Worm (Caenorhabditis elegans) whole organism, L4/young adult: ENCODE measurements around the gene wdr-37.

Experiments used
- W03F9.2 ChIP-seq: fragments of 150-350 bp; optimal IDR thresholded peaks from 2 replicates; lab custom pipeline; 2014; ENCODE audit warnings: missing biosample characterization, missing genetic modification characterization
- dao-5 ChIP-seq: sonication (generic microtip); optimal IDR thresholded peaks from 2 replicates; lab custom pipeline; 2016; ENCODE audit warnings: missing genotype, missing genetic modification characterization, moderate library complexity, missing compliant biosample characterization
- him-1 ChIP-seq: sonication (generic microtip); optimal IDR thresholded peaks from 2 replicates; lab custom pipeline; 2016; ENCODE audit warnings: missing genotype, missing genetic modification reagents, missing genetic modification characterization, missing compliant biosample characterization

wdr-37 gene

DNA sequence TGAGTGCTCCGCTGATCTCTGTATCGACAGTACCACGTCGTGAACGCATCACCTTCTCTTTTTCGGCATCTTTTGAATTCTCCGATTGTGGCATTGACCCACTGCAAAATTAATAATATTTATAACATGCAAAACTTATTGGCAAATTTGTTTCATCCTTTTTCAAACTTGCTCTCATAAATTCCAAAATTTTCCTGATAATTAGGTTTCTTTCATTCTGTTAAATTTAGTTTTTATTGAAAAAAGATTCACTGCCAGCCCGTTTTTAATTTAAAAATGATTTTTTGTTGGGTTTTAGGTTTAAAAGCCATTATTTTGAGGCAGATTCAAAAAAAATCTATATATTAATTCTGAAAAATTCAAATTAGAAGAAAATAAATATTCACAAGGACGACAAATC, at the start of gene wdr-37:
wdr-37 (minus strand) TSS at position 101 of the 400 bp plus-strand sequence.
- TF ChIP-seq W03F9.2 (tag; lab: Kevin White, UChicago) = no peak
- no peak for TF ChIP-seq him-1
- no peak for TF ChIP-seq dao-5

DNA sequence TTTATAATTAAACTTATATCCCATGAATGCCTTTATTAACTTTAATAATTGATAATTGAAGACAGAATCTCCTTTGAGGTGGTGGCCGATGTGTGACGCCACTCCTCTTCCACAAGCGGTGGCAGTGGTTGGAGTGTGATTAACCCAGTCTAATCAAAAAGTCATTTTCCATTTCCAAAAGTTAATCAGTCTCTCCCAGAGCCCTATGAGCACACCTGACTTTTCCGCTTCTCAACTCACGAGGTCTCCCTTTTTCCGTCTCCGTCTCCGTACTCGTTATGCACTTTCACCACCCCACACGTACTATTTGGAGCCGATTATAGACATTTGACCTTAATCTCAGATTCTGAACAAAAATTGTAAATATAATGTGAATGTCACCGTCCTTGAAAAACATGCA, 42.8 kb upstream of the wdr-37 start:
- TF ChIP-seq W03F9.2 (tag; lab: Kevin White, UChicago) (no peak), dao-5 (no peak), him-1 (no peak)

DNA sequence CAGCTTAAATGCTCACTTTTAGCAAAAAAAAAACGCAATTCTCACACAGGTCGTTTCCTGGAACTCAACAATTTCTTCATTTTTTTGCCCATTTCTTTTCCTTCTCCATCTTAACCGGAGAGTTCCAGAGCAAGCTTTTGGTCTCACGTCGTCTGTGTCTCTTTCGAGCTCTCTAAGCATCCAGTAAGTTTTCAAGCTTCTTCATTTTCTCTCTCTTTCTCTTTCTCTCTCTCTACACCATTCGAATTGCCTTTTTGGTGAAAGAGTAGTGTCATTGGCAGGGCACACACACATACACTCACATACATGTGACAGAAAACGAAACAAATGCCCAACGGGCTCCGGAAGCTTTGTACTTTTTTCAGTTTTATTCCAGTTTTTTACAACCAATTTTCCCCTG, 40.0 kb upstream of the wdr-37 start:
- TF ChIP-seq dao-5 = no peak
- TF ChIP-seq him-1 = no peak
- no peak for TF ChIP-seq W03F9.2 (tag; lab: Kevin White, UChicago)

ce11 chrIII:5635179-5635578, 35.3 kb upstream of the wdr-37 start, which contains the start of gene ckk-1:
TSS of gene ckk-1 (plus strand) at chrIII:5635479.
- TF ChIP-seq him-1 = no peak

ce11 chrIII:5634509-5634908, 34.7 kb upstream of the wdr-37 start:
- no peak for TF ChIP-seq dao-5
- no peak for TF ChIP-seq W03F9.2 (tag; lab: Kevin White, UChicago)
- no peak for TF ChIP-seq him-1

DNA sequence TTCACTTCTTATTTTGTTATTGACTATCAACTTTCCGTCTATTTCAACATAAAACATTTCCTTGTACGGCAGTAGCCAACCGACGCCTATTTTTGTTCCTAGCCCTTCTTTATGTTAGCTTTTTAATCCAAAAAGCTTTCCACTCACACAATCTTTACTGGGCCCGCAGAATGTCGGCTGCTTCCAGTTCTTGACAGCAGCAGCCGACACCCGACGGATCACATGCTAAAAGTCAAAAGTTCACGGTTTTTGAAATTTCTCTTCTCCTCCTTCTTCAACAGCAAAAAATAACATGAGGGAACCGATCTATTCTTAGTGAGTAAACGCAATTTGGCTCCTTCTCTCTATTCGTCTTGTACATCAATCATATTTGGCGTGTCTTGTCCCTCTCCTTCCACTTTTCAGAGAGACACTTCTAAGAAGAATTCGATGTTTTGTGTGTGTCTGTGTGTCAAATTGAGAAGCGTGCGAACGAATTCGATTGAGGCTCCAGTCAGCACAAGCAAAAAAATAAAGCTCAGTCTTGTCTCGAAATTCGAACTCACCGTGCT, 32.6 kb upstream of the wdr-37 start:
- TF ChIP-seq dao-5 (no peak), W03F9.2 (tag; lab: Kevin White, UChicago) (no peak), him-1 (no peak)

DNA sequence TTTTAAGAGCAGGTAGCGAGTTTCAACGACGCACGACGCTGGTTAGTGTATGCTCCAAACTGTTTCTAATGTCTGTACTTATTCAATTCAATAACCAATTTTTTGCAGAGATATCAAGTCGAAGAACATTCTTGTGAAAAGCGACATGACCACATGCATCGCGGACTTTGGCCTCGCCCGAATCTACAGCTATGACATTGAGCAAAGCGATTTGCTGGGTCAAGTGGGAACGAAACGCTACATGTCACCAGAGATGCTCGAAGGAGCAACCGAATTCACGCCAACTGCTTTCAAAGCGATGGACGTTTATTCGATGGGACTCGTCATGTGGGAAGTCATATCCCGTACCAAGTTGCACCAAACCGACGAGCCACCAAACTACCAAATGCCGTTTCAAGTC, 30.5 kb upstream of the wdr-37 start:
- no peak for TF ChIP-seq him-1
- TF ChIP-seq dao-5 = no peak
- TF ChIP-seq W03F9.2 (tag; lab: Kevin White, UChicago) = no peak

DNA sequence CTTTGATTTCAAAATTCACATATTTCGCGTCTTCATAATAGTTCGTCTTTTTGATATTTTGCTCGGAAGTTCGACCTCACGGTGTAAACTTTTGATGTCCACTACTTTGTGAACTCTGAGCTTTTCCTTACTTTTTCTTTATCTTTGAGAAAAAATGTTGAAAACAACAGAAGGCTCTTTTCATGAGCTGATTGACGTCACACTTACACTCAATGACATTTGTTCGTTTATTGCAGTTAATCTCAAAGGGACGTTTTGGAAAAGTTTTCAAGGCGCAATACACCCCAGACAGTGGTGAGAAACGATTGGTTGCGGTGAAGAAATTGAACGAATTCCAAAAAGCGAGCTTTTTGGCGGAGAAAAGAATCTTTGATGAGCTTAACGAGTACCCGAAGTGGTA, 29.4 kb upstream of the wdr-37 start:
- TF ChIP-seq W03F9.2 (tag; lab: Kevin White, UChicago) (no peak), him-1 (no peak), dao-5 (no peak)

- no peak for TF ChIP-seq W03F9.2 (tag; lab: Kevin White, UChicago)
- no peak for TF ChIP-seq dao-5
- TF ChIP-seq him-1 = no peak
These were observed 25.0 kb upstream of the wdr-37 start, which contains the start of gene daf-4 for ce11 chrIII:5624835-5625234. TSS of gene daf-4 (plus strand) at chrIII:5625135.

DNA sequence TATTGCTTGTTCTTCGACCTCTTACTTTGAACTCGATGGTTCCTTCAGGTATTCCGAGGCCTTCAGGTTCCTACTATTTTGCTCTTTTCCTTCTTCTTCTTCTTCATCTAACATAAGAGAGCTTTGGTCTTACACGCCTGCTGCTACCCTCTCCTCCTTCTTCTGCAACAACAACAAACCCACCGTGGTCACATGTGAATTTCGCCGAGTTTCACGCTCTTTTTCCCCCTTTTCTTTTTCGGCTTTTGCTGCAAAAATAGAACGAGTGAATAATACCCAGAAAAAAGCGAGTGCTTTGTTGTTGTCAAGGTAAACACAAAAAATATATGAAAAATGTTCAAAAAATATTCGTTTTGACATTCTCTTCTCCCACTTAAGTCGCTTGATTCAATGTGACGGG, 23.6 kb upstream of the wdr-37 start:
- TF ChIP-seq dao-5 (no peak), W03F9.2 (tag; lab: Kevin White, UChicago) (no peak), him-1 (no peak)

DNA sequence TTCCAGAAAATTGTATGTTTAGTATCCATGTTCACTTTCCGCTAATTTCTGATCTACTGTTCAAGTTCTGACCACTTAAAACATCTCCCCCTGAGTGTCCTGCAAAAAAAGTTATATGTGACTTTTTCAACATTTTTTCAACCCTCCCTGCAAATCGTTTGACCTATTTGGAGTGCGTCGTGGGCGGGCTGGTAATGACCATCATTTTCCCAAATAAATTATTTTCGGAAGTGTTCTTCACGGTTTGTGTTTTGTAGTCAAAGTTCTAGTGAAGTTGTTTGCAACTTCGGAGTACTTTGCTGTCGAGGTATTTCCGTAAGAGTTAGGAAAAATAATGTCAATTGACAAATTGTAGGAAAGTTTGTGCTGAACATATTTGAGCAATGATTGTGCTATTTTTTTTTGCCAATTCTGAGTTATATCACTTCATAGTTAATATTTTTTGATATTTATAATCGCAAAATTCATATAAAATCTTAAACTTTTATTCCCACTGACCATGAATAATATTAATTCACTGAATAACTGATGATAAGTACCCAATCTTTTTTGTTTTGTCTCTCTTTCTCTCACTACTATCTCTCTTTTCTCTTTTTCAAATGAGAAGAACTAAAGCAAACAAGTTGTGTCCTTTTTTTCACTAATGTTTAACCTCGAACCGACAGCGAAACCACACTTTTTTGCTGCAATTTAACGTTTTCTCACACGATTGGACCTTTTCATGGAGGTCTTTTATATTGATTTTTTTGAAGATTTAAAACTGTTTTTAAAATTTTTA, 22.6 kb upstream of the wdr-37 start:
- no peak for TF ChIP-seq W03F9.2 (tag; lab: Kevin White, UChicago)
- TF ChIP-seq dao-5 = no peak
- no peak for TF ChIP-seq him-1

DNA sequence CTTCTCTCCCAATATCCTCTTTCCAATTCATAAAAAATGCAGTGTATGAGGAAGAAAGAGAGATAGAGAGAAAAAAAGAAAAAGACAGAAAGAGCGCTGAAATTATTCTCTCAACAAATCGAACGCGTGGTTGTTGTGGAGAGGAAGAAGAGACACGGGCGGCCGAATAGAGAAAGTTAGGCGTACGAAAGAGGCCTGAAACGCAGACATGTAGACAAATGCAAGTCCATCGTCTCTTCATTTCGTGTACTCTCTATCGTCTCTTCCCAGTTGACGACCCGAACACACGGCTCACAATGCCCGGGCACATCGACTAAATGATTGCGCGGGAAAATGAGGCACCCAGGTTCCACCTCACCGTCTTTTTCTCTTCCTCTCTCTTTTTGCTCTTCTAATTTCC, 21.4 kb upstream of the wdr-37 start:
- TF ChIP-seq him-1 (peak; percentile 57), dao-5 (no peak), W03F9.2 (tag; lab: Kevin White, UChicago) (peak; percentile 35)

- TF ChIP-seq W03F9.2 (tag; lab: Kevin White, UChicago) (no peak), him-1 (no peak), dao-5 (no peak)
These were observed 20.3 kb upstream of the wdr-37 start for ce11 chrIII:5620186-5620585.

DNA sequence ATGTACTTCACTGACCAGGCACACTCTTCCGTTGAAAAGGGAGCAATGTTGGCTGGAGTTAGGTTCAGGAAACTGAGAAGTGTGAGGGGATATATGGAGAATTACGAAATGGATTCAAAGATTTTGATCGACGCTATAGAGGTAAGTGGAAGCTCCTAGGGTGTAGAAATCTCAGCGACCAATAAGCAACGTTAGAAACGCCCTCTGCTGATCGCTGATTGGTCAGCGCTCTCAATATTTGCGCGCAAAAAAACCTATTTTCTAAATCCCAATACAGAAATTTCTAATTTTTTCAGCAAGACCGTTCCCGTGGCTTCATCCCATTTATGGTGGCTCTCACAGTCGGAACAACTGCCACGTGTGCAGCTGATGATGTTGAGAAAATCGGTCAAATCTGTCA, 15.8 kb upstream of the wdr-37 start:
- TF ChIP-seq him-1 (no peak), W03F9.2 (tag; lab: Kevin White, UChicago) (no peak), dao-5 (no peak)

- TF ChIP-seq W03F9.2 (tag; lab: Kevin White, UChicago) (no peak), dao-5 (no peak), him-1 (no peak)
These were observed 14.8 kb upstream of the wdr-37 start, which contains the start of gene basl-1 for ce11 chrIII:5614648-5615047. TSS of gene basl-1 (plus strand) at chrIII:5614948.
